Worm (Caenorhabditis elegans) whole organism, mixed stage, embryonic: ENCODE measurements around the gene hex-2.

Experiments used
- blmp-1 ChIP-seq: fragments of 150-350 bp; optimal IDR thresholded peaks from 2 replicates; lab custom pipeline; 2014; ENCODE audit warnings: missing biosample characterization, missing genetic modification characterization
- ces-1 ChIP-seq: fragments of 150-350 bp; optimal IDR thresholded peaks from 2 replicates; lab custom pipeline; 2014; ENCODE audit warnings: missing biosample characterization, missing genetic modification reagents, missing genetic modification characterization
- elt-3 ChIP-seq: fragments of 150-350 bp; optimal IDR thresholded peaks from 2 replicates; lab custom pipeline; 2014; ENCODE audit warnings: missing biosample characterization, missing genetic modification characterization
- lin-32 ChIP-seq: fragments of 200-800 bp; sonication (Bioruptor generic); optimal IDR thresholded peaks from 2 replicates; lab custom pipeline; 2018; ENCODE audit warnings: mild to moderate bottlenecking, missing genetic modification characterization, missing compliant biosample characterization
- mab-5 ChIP-seq: fragments of 150-350 bp; optimal IDR thresholded peaks from 2 replicates; lab custom pipeline; 2014; ENCODE audit warnings: missing biosample characterization, missing genetic modification characterization
- pha-4 ChIP-seq: fragments of 150-350 bp; optimal IDR thresholded peaks from 2 replicates; lab custom pipeline; 2018; ENCODE audit warnings: missing biosample characterization, missing genetic modification reagents, missing genetic modification characterization

DNA sequence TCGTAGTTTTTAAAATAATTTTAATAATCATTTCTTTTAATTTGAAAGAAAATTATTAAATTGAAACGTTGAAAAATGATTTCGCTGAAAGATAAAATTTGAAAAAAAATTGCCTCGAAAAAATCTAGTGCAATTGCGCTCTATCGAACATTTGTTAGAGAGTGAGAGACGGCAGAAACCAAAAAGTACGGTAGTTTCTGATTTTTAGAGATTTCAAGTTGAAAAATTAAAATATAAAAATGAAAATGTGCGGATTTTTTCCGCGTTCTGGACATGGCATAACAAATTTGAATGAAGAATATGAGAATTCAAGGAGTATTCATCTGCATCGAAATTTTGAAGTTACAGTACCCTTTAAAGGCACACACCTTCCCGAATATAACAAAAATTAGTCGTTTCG, 34.9 kb upstream of the hex-2 start:
- TF ChIP-seq lin-32 (GFP tag; lab: Kevin White, UChicago) (no peak), elt-3 (no peak), blmp-1 (tag; lab: Kevin White, UChicago) (no peak), ces-1 (GFP tag; lab: Kevin White, UChicago) (no peak), mab-5 (tag; lab: Kevin White, UChicago) (no peak), pha-4 (tag; lab: Kevin White, UChicago) (no peak)
